Fruit fly (Drosophila melanogaster) whole organism, embryonic: ENCODE measurements around the gene Eo.

Experiments used
- Asciz ChIP-seq: fragments of 200-800 bp; sonication (Bioruptor generic); optimal IDR thresholded peaks from 2 replicates; lab custom pipeline; 2017; ENCODE audit warnings: missing biosample characterization, mild to moderate bottlenecking, missing genetic modification characterization, missing genetic modification reagents
- Atf6 ChIP-seq: fragments of 200-800 bp; sonication (Bioruptor generic); IDR thresholded peaks from 2 replicates; pipeline ENCODE4 v1.3.6; 2022; ENCODE audit warnings: missing biosample characterization, missing genetic modification characterization
- CG10147 ChIP-seq: fragments of 200-800 bp; sonication (Bioruptor generic); optimal IDR thresholded peaks from 2 replicates; lab custom pipeline; 2019; ENCODE audit warnings: missing biosample characterization, mild to moderate bottlenecking, missing genetic modification characterization, moderate library complexity
- CG10366 ChIP-seq: fragments of 200-800 bp; sonication (Bioruptor generic); IDR thresholded peaks from 2 replicates; pipeline ENCODE4 v1.3.6; 2022; ENCODE audit warnings: missing biosample characterization, missing genetic modification characterization
- CG11695 ChIP-seq: fragments of 200-800 bp; sonication (Bioruptor generic); IDR thresholded peaks from 3 replicates; pipeline ENCODE4 v1.3.6; 2022; ENCODE audit warnings: missing biosample characterization, missing genetic modification characterization
- CG12219 ChIP-seq: fragments of 200-800 bp; sonication (Bioruptor generic); optimal IDR thresholded peaks from 3 replicates; lab custom pipeline; 2018; ENCODE audit warnings: missing biosample characterization, mild to moderate bottlenecking, missing genetic modification characterization
- CG12942 ChIP-seq: fragments of 200-800 bp; sonication (Bioruptor generic); optimal IDR thresholded peaks from 3 replicates; lab custom pipeline; 2016; ENCODE audit warnings: missing biosample characterization, missing genetic modification characterization
- CG13894 ChIP-seq: fragments of 200-800 bp; sonication (Bioruptor generic); optimal IDR thresholded peaks from 3 replicates; lab custom pipeline; 2018; ENCODE audit warnings: missing biosample characterization, mild to moderate bottlenecking, missing genetic modification characterization, moderate library complexity
- CG17186 ChIP-seq: fragments of 200-800 bp; sonication (Bioruptor generic); optimal IDR thresholded peaks from 3 replicates; lab custom pipeline; 2017; ENCODE audit warnings: missing biosample characterization, missing genetic modification reagents, missing genetic modification characterization
- CG2678 ChIP-seq: fragments of 200-800 bp; sonication (Bioruptor generic); optimal IDR thresholded peaks from 3 replicates; lab custom pipeline; 2019; ENCODE audit warnings: missing biosample characterization, mild to moderate bottlenecking, missing genetic modification characterization, moderate library complexity
- CG30020 ChIP-seq: fragments of 200-800 bp; optimal IDR thresholded peaks from 2 replicates; lab custom pipeline; 2019; ENCODE audit warnings: missing biosample characterization, mild to moderate bottlenecking, missing genetic modification characterization, moderate library complexity
- CG31365 ChIP-seq: fragments of 200-800 bp; sonication (Bioruptor generic); optimal IDR thresholded peaks from 2 replicates; lab custom pipeline; 2018; ENCODE audit warnings: missing biosample characterization, mild to moderate bottlenecking, missing genetic modification characterization
- CG32767 ChIP-seq: fragments of 200-800 bp; sonication (Bioruptor generic); IDR thresholded peaks from 2 replicates; pipeline ENCODE4 v1.3.6; 2022; ENCODE audit warnings: missing biosample characterization, missing genetic modification characterization
- CG5245 ChIP-seq: fragments of 200-800 bp; sonication (Bioruptor generic); optimal IDR thresholded peaks from 3 replicates; lab custom pipeline; 2016; ENCODE audit warnings: missing biosample characterization, missing genetic modification characterization
- CG8388 ChIP-seq: fragments of 200-800 bp; sonication (Bioruptor generic); optimal IDR thresholded peaks from 2 replicates; lab custom pipeline; 2019; ENCODE audit warnings: missing biosample characterization, mild to moderate bottlenecking, missing genetic modification characterization, moderate library complexity
- CG9797 ChIP-seq: fragments of 200-800 bp; sonication (Bioruptor generic); optimal IDR thresholded peaks from 3 replicates; lab custom pipeline; 2018; ENCODE audit warnings: missing biosample characterization, mild to moderate bottlenecking, missing genetic modification characterization
- CG9932 ChIP-seq: fragments of 200-800 bp; sonication (Bioruptor generic); IDR thresholded peaks from 2 replicates; pipeline ENCODE4 v1.3.6; 2022; ENCODE audit warnings: missing biosample characterization, missing genetic modification characterization
- CoRest ChIP-seq: fragments of 200-800 bp; sonication (Bioruptor generic); optimal IDR thresholded peaks from 3 replicates; lab custom pipeline; 2018; ENCODE audit warnings: missing biosample characterization, mild to moderate bottlenecking, missing genetic modification characterization, moderate library complexity
- Dad ChIP-seq: fragments of 200-800 bp; sonication (Bioruptor generic); optimal IDR thresholded peaks from 3 replicates; lab custom pipeline; 2016; ENCODE audit warnings: missing biosample characterization, missing genetic modification characterization
- Dip2 ChIP-seq: fragments of 200-800 bp; sonication (Bioruptor generic); IDR thresholded peaks from 2 replicates; pipeline ENCODE4 v1.3.6; 2022; ENCODE audit warnings: missing biosample characterization, missing genetic modification characterization
- NC2α ChIP-seq: fragments of 200-800 bp; sonication (Bioruptor generic); optimal IDR thresholded peaks from 2 replicates; lab custom pipeline; 2016; ENCODE audit warnings: missing biosample characterization, missing genetic modification characterization
- Oli ChIP-seq: fragments of 200-800 bp; sonication (Bioruptor generic); optimal IDR thresholded peaks from 2 replicates; lab custom pipeline; 2018; ENCODE audit warnings: missing biosample characterization, mild to moderate bottlenecking, missing genetic modification characterization, moderate library complexity
- Side ChIP-seq: fragments of 200-800 bp; sonication (Bioruptor generic); optimal IDR thresholded peaks from 2 replicates; lab custom pipeline; 2016; ENCODE audit warnings: missing biosample characterization, missing genetic modification characterization
- Ssrp ChIP-seq: fragments of 200-800 bp; sonication (Bioruptor generic); optimal IDR thresholded peaks from 2 replicates; lab custom pipeline; 2018; ENCODE audit warnings: missing biosample characterization, mild to moderate bottlenecking, missing genetic modification characterization, moderate library complexity
- Tbp ChIP-seq: fragments of >200 bp; optimal IDR thresholded peaks from 2 replicates; lab custom pipeline; 2018; ENCODE audit warnings: missing biosample characterization, missing genetic modification characterization
- Vsx1 ChIP-seq: fragments of 200-800 bp; sonication (Bioruptor generic); optimal IDR thresholded peaks from 2 replicates; lab custom pipeline; 2017; ENCODE audit warnings: missing biosample characterization, mild to moderate bottlenecking, missing genetic modification characterization, missing genetic modification reagents
- ab ChIP-seq: fragments of 200-800 bp; sonication (Bioruptor generic); optimal IDR thresholded peaks from 2 replicates; lab custom pipeline; 2016; ENCODE audit warnings: missing biosample characterization, missing genetic modification characterization
- abd-A ChIP-seq: fragments of 200-800 bp; sonication (Bioruptor generic); optimal IDR thresholded peaks from 3 replicates; lab custom pipeline; 2019; ENCODE audit warnings: missing biosample characterization, mild to moderate bottlenecking, missing genetic modification characterization, moderate library complexity
- aop ChIP-seq: fragments of 200-800 bp; sonication (Bioruptor generic); IDR thresholded peaks from 2 replicates; pipeline ENCODE4 v1.3.6; 2022; ENCODE audit warnings: missing biosample characterization, missing genetic modification characterization
- ara ChIP-seq: fragments of 200-800 bp; sonication (Bioruptor generic); IDR thresholded peaks from 2 replicates; pipeline ENCODE4 v1.3.6; 2022; ENCODE audit warnings: missing biosample characterization, missing genetic modification characterization
- ase ChIP-seq: fragments of 200-800 bp; sonication (Bioruptor generic); IDR thresholded peaks from 3 replicates; pipeline ENCODE4 v1.3.6; 2022; ENCODE audit warnings: missing biosample characterization, missing genetic modification characterization
- chn ChIP-seq: fragments of 200-800 bp; sonication (Bioruptor generic); optimal IDR thresholded peaks from 2 replicates; lab custom pipeline; 2016; ENCODE audit warnings: missing biosample characterization, missing genetic modification characterization
- dmrt11E ChIP-seq: fragments of 200-800 bp; sonication (Bioruptor generic); optimal IDR thresholded peaks from 3 replicates; lab custom pipeline; 2018; ENCODE audit warnings: missing biosample characterization, mild to moderate bottlenecking, missing genetic modification characterization, moderate library complexity
- fu2 ChIP-seq: fragments of 200-800 bp; sonication (Bioruptor generic); optimal IDR thresholded peaks from 2 replicates; lab custom pipeline; 2016; ENCODE audit warnings: missing biosample characterization, missing genetic modification characterization
- lab ChIP-seq: fragments of 200-800 bp; sonication (Bioruptor generic); optimal IDR thresholded peaks from 3 replicates; lab custom pipeline; 2017; ENCODE audit warnings: missing biosample characterization, missing genetic modification characterization, mild to moderate bottlenecking, moderate library complexity, missing genetic modification reagents
- luna ChIP-seq: fragments of 200-800 bp; sonication (Bioruptor generic); optimal IDR thresholded peaks from 2 replicates; lab custom pipeline; 2016; ENCODE audit warnings: missing biosample characterization, missing genetic modification characterization
- mld ChIP-seq: fragments of 200-800 bp; sonication (Bioruptor generic); IDR thresholded peaks from 3 replicates; pipeline ENCODE4 v1.3.6; 2022; ENCODE audit warnings: missing biosample characterization, missing genetic modification characterization; ENCODE audit not compliant: partially characterized antibody
- nerfin-2 ChIP-seq: fragments of 200-800 bp; sonication (Bioruptor generic); IDR thresholded peaks from 2 replicates; pipeline ENCODE4 v1.3.6; 2022; ENCODE audit warnings: missing biosample characterization, missing genetic modification characterization; ENCODE audit not compliant: partially characterized antibody
- odd ChIP-seq: fragments of 200-800 bp; sonication (Bioruptor generic); optimal IDR thresholded peaks from 2 replicates; lab custom pipeline; 2017; ENCODE audit warnings: missing biosample characterization, mild to moderate bottlenecking, missing genetic modification characterization
- org-1 ChIP-seq: fragments of 200-800 bp; sonication (Bioruptor generic); optimal IDR thresholded peaks from 2 replicates; lab custom pipeline; 2017; ENCODE audit warnings: missing biosample characterization, missing genetic modification characterization
- pita ChIP-seq: fragments of 200-800 bp; sonication (Bioruptor generic); optimal IDR thresholded peaks from 2 replicates; lab custom pipeline; 2017; ENCODE audit warnings: missing biosample characterization, mild to moderate bottlenecking, missing genetic modification characterization
- pnt ChIP-seq: fragments of 200-800 bp; sonication (Bioruptor generic); optimal IDR thresholded peaks from 3 replicates; lab custom pipeline; 2016; ENCODE audit warnings: missing biosample characterization, missing genetic modification characterization
- rib ChIP-seq: fragments of 200-800 bp; sonication (Bioruptor generic); IDR thresholded peaks from 2 replicates; pipeline ENCODE4 v1.3.6; 2022; ENCODE audit warnings: missing biosample characterization, missing genetic modification characterization
- salm ChIP-seq: fragments of 200-800 bp; sonication (Bioruptor generic); optimal IDR thresholded peaks from 2 replicates; lab custom pipeline; 2018; ENCODE audit warnings: missing biosample characterization, mild to moderate bottlenecking, missing genetic modification characterization
- sd ChIP-seq: fragments of 200-800 bp; sonication (Bioruptor generic); optimal IDR thresholded peaks from 3 replicates; lab custom pipeline; 2018; ENCODE audit warnings: missing biosample characterization, mild to moderate bottlenecking, missing genetic modification characterization, moderate library complexity
- sug ChIP-seq: fragments of 200-800 bp; optimal IDR thresholded peaks from 2 replicates; lab custom pipeline; 2019; ENCODE audit warnings: missing biosample characterization, mild to moderate bottlenecking, missing genetic modification characterization, moderate library complexity
- usp ChIP-seq: fragments of >200 bp; optimal IDR thresholded peaks from 2 replicates; lab custom pipeline; 2017; ENCODE audit warnings: missing biosample characterization, missing genetic modification characterization
- wek ChIP-seq: fragments of 200-800 bp; sonication (Bioruptor generic); optimal IDR thresholded peaks from 3 replicates; lab custom pipeline; 2018; ENCODE audit warnings: missing biosample characterization, mild to moderate bottlenecking, missing genetic modification characterization, moderate library complexity
- yki ChIP-seq: fragments of >200 bp; optimal IDR thresholded peaks from 3 replicates; lab custom pipeline; 2018
- zfh1 ChIP-seq: fragments of 200-800 bp; sonication (Bioruptor generic); IDR thresholded peaks from 3 replicates; pipeline ENCODE4 v1.3.6; 2022; ENCODE audit warnings: missing biosample characterization, missing genetic modification characterization

Gene Eo

DNA sequence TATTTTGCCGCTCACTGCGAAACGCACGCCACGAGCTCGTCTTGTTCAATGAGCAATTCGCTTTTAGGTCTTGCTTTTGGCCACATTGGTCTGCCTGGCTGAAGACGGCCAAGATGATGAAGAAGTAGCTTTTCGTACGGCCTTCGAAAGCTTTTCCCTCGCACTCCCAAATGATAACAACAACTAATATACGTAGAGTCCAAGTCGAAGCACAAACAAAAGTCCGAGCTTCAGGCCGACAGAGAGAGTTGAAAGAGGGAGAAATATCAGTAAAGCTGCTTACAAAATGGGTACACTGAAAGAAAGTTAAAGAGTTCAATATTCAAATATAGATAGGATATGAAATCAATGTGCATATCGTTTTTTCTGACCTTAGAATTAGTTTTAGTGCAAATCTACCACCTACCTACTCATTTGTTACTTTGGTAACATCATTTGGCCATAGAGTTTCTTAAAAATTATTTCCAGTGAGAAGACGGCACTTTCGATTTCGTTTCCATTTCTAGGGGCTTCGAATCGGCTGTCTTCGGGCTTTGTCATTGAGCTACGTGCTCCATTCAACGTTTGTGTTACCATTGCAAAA lies 36.0 kb downstream of the Eo start, which contains the start of the genes CG45064 and CG45065 (continued):
- TF ChIP-seq lab (GFP tag; lab: Kevin White, UChicago) (peak; percentile 85), Tbp (GFP tag; lab: Kevin White, UChicago) (no peak), CG5245 (peak; percentile 81), Atf6 (GFP tag; lab: Robert Waterston, UW) (peak; percentile 72; the same call in 1 of the 2 replicates), CG11695 (peak; percentile 69; the same call in 2 of the 3 replicates), Ssrp (peak; percentile 84), NC2α (GFP tag; lab: Kevin White, UChicago) (peak; percentile 41), mld (GFP tag; lab: Robert Waterston, UW) (no peak), Side (peak; percentile 84), abd-A (tag; lab: Kevin White, UChicago) (peak; percentile 10), Asciz (GFP tag; lab: Kevin White, UChicago) (peak; percentile 93), CG32767 (GFP tag; lab: Robert Waterston, UW) (peak; percentile 72; the same call in 1 of the 2 replicates), Dad (GFP tag; lab: Kevin White, UChicago) (peak; percentile 70), rib (no peak), salm (tag; lab: Kevin White, UChicago) (peak; percentile 79), CG12219 (GFP tag; lab: Kevin White, UChicago) (peak; percentile 83), chn (GFP tag; lab: Kevin White, UChicago) (peak; percentile 72), odd (GFP tag; lab: Kevin White, UChicago) (peak; percentile 80), luna (GFP tag; lab: Kevin White, UChicago) (no peak), CG10147 (GFP tag; lab: Kevin White, UChicago) (peak; percentile 79), CG17186 (GFP tag; lab: Kevin White, UChicago) (peak; percentile 20), Dip2 (no peak), CG10366 (GFP tag; lab: Robert Waterston, UW) (peak; percentile 83), org-1 (GFP tag; lab: Kevin White, UChicago) (peak; percentile 82), ab (GFP tag; lab: Kevin White, UChicago) (peak; percentile 35), CG2678 (tag; lab: Kevin White, UChicago) (peak; percentile 93), ase (GFP tag; lab: Robert Waterston, UW) (peak; percentile 76), pita (GFP tag; lab: Kevin White, UChicago) (no peak), ara (GFP tag; lab: Robert Waterston, UW) (peak; percentile 84), CG8388 (GFP tag; lab: Kevin White, UChicago) (peak; percentile 89), CG31365 (tag; lab: Kevin White, UChicago) (peak; percentile 53), dmrt11E (tag; lab: Kevin White, UChicago) (peak; percentile 26), fu2 (GFP tag; lab: Kevin White, UChicago) (peak; percentile 67), wek (peak; percentile 64), zfh1 (GFP tag; lab: Robert Waterston, UW) (peak; percentile 89), yki (lab: Kevin White, UChicago) (no peak), CG30020 (peak; percentile 33), sd (tag; lab: Kevin White, UChicago) (peak; percentile 43), nerfin-2 (GFP tag; lab: Robert Waterston, UW) (no peak), Oli (peak; percentile 91), CG9932 (GFP tag; lab: Robert Waterston, UW) (peak; percentile 70), CoRest (tag; lab: Kevin White, UChicago) (peak; percentile 86), pnt (GFP tag; lab: Kevin White, UChicago) (peak; percentile 85), CG12942 (GFP tag; lab: Kevin White, UChicago) (peak; percentile 59), aop (GFP tag; lab: Robert Waterston, UW) (peak; percentile 41; the same call in 1 of the 2 replicates), sug (tag; lab: Kevin White, UChicago) (peak; percentile 40), CG13894 (no peak), usp (GFP tag; lab: Kevin White, UChicago) (no peak), CG9797 (GFP tag; lab: Kevin White, UChicago) (no peak), Vsx1 (GFP tag; lab: Kevin White, UChicago) (peak; percentile 50)
